Fruit fly (Drosophila melanogaster) whole organism, embryonic: Measurements from ENCODE around the gene rasp.

Source experiments
- Atf-2 ChIP-seq: fragments of 200-800 bp; sonication (Bioruptor generic); optimal IDR thresholded peaks from 2 replicates; lab custom pipeline; 2016; ENCODE audit warnings: missing biosample characterization, missing genetic modification characterization
- Atf3 ChIP-seq: fragments of 200-800 bp; sonication (Bioruptor generic); optimal IDR thresholded peaks from 3 replicates; lab custom pipeline; 2016; ENCODE audit warnings: missing biosample characterization, missing genetic modification characterization
- BEAF-32 ChIP-seq: fragments of 200-800 bp; sonication (Bioruptor generic); optimal IDR thresholded peaks from 3 replicates; lab custom pipeline; 2017; ENCODE audit warnings: missing biosample characterization, missing genetic modification characterization, mild to moderate bottlenecking, moderate library complexity, missing genetic modification reagents
- Blimp-1 ChIP-seq: fragments of 200-800 bp; sonication (Bioruptor generic); optimal IDR thresholded peaks from 3 replicates; lab custom pipeline; 2018; ENCODE audit warnings: missing biosample characterization, missing genetic modification characterization, mild to moderate bottlenecking, moderate library complexity, missing genetic modification reagents
- CG1024 ChIP-seq: fragments of 200-800 bp; sonication (Bioruptor generic); IDR thresholded peaks from 2 replicates; pipeline ENCODE4 v1.3.6; 2022; ENCODE audit warnings: missing biosample characterization, missing genetic modification characterization
- CG11560 ChIP-seq: fragments of 200-800 bp; sonication (Bioruptor generic); IDR thresholded peaks from 3 replicates; pipeline ENCODE4 v1.3.6; 2022; ENCODE audit warnings: missing biosample characterization, missing genetic modification characterization
- CG12219 ChIP-seq: fragments of 200-800 bp; sonication (Bioruptor generic); optimal IDR thresholded peaks from 3 replicates; lab custom pipeline; 2018; ENCODE audit warnings: missing biosample characterization, mild to moderate bottlenecking, missing genetic modification characterization
- CG12744 ChIP-seq: fragments of 200-800 bp; sonication (Bioruptor generic); optimal IDR thresholded peaks from 2 replicates; lab custom pipeline; 2016; ENCODE audit warnings: missing biosample characterization, missing genetic modification characterization
- CG14965 ChIP-seq: fragments of 200-800 bp; sonication (Bioruptor generic); optimal IDR thresholded peaks from 2 replicates; lab custom pipeline; 2016; ENCODE audit warnings: missing biosample characterization, missing genetic modification characterization, borderline replicate concordance
- CG1647 ChIP-seq: fragments of 200-800 bp; sonication (Bioruptor generic); optimal IDR thresholded peaks from 3 replicates; lab custom pipeline; 2016; ENCODE audit warnings: missing biosample characterization, missing genetic modification characterization
- CG16863 ChIP-seq: fragments of 200-800 bp; sonication (Bioruptor generic); optimal IDR thresholded peaks from 3 replicates; lab custom pipeline; 2016; ENCODE audit warnings: missing biosample characterization, missing genetic modification characterization
- CG18011 ChIP-seq: fragments of 200-800 bp; sonication (Bioruptor generic); optimal IDR thresholded peaks from 2 replicates; lab custom pipeline; 2017; ENCODE audit warnings: missing biosample characterization, missing genetic modification characterization, mild to moderate bottlenecking, moderate library complexity, missing genotype
- CG1832 ChIP-seq: fragments of 200-800 bp; sonication (Bioruptor generic); optimal IDR thresholded peaks from 2 replicates; lab custom pipeline; 2017; ENCODE audit warnings: missing biosample characterization, mild to moderate bottlenecking, missing genetic modification characterization, inconsistent platforms
- CG18476 ChIP-seq: fragments of 200-800 bp; sonication (Bioruptor generic); optimal IDR thresholded peaks from 2 replicates; lab custom pipeline; 2016; ENCODE audit warnings: missing biosample characterization, mild to moderate bottlenecking, missing genetic modification characterization
- CG18764 ChIP-seq: fragments of 200-800 bp; sonication (Bioruptor generic); optimal IDR thresholded peaks from 3 replicates; lab custom pipeline; 2016; ENCODE audit warnings: missing biosample characterization, missing genetic modification characterization
- CG2116 ChIP-seq: fragments of 200-800 bp; sonication (Bioruptor generic); optimal IDR thresholded peaks from 3 replicates; lab custom pipeline; 2018; ENCODE audit warnings: missing biosample characterization, mild to moderate bottlenecking, missing genetic modification characterization
- CG2889 ChIP-seq: fragments of 200-800 bp; sonication (Bioruptor generic); IDR thresholded peaks from 3 replicates; pipeline ENCODE4 v1.3.6; 2022; ENCODE audit warnings: missing biosample characterization, missing genetic modification characterization
- CG30403 ChIP-seq: fragments of 200-800 bp; sonication (Bioruptor generic); optimal IDR thresholded peaks from 3 replicates; lab custom pipeline; 2016; ENCODE audit warnings: missing biosample characterization, missing genetic modification characterization
- CG32767 ChIP-seq: fragments of 200-800 bp; sonication (Bioruptor generic); IDR thresholded peaks from 2 replicates; pipeline ENCODE4 v1.3.6; 2022; ENCODE audit warnings: missing biosample characterization, missing genetic modification characterization
- CG8944 ChIP-seq: fragments of 200-800 bp; sonication (Bioruptor generic); optimal IDR thresholded peaks from 3 replicates; lab custom pipeline; 2016; ENCODE audit warnings: missing biosample characterization, missing genetic modification characterization
- CkIIα-i1 ChIP-seq: fragments of 200-800 bp; sonication (Bioruptor generic); IDR thresholded peaks from 2 replicates; pipeline ENCODE4 v1.3.6; 2022; ENCODE audit warnings: missing biosample characterization, missing genetic modification characterization
- Doc2 ChIP-seq: fragments of 200-800 bp; sonication (Bioruptor generic); IDR thresholded peaks from 2 replicates; pipeline ENCODE4 v1.3.6; 2022; ENCODE audit warnings: missing biosample characterization, missing genetic modification characterization
- Doc3 ChIP-seq: fragments of 200-800 bp; sonication (Bioruptor generic); IDR thresholded peaks from 3 replicates; pipeline ENCODE4 v1.3.6; 2022; ENCODE audit warnings: missing biosample characterization, missing genetic modification characterization; ENCODE audit not compliant: partially characterized antibody
- Drgx ChIP-seq: fragments of 200-800 bp; sonication (Bioruptor generic); IDR thresholded peaks from 2 replicates; pipeline ENCODE4 v1.3.6; 2022; ENCODE audit warnings: missing biosample characterization, missing genetic modification characterization
- Gug ChIP-seq: fragments of 200-800 bp; sonication (Bioruptor generic); IDR thresholded peaks from 4 replicates; pipeline ENCODE4 v1.3.6; 2022; ENCODE audit warnings: missing biosample characterization, missing genetic modification characterization
- H15 ChIP-seq: fragments of 200-800 bp; sonication (Bioruptor generic); IDR thresholded peaks from 3 replicates; pipeline ENCODE4 v1.3.6; 2022; ENCODE audit warnings: missing biosample characterization, missing genetic modification characterization
- HLH54F ChIP-seq: fragments of 200-800 bp; sonication (Bioruptor generic); optimal IDR thresholded peaks from 3 replicates; lab custom pipeline; 2016; ENCODE audit warnings: missing biosample characterization, missing genetic modification characterization
- Lim3 ChIP-seq: fragments of 200-800 bp; sonication (Bioruptor generic); IDR thresholded peaks from 2 replicates; pipeline ENCODE4 v1.3.6; 2022; ENCODE audit warnings: missing biosample characterization, missing genetic modification characterization
- MBD-R2 ChIP-seq: fragments of 200-800 bp; sonication (Bioruptor generic); IDR thresholded peaks from 2 replicates; pipeline ENCODE4 v1.3.6; 2022; ENCODE audit warnings: missing biosample characterization, missing genetic modification characterization
- Meics ChIP-seq: fragments of 200-800 bp; sonication (Bioruptor generic); optimal IDR thresholded peaks from 2 replicates; lab custom pipeline; 2017; ENCODE audit warnings: missing biosample characterization, mild to moderate bottlenecking, missing genetic modification characterization
- Myb ChIP-seq: fragments of 200-800 bp; sonication (Bioruptor generic); optimal IDR thresholded peaks from 2 replicates; lab custom pipeline; 2016; ENCODE audit warnings: missing biosample characterization, missing genetic modification characterization
- NC2α ChIP-seq: fragments of 200-800 bp; sonication (Bioruptor generic); optimal IDR thresholded peaks from 2 replicates; lab custom pipeline; 2016; ENCODE audit warnings: missing biosample characterization, missing genetic modification characterization
- Side ChIP-seq: fragments of 200-800 bp; sonication (Bioruptor generic); optimal IDR thresholded peaks from 2 replicates; lab custom pipeline; 2016; ENCODE audit warnings: missing biosample characterization, missing genetic modification characterization
- Tbp ChIP-seq: fragments of >200 bp; optimal IDR thresholded peaks from 2 replicates; lab custom pipeline; 2018; ENCODE audit warnings: missing biosample characterization, missing genetic modification characterization
- Trl ChIP-seq, 3 experiments: fragments of >200 bp in 2 of 3; fragments of 200-800 bp in 1 of 3; sonication (Bioruptor generic) in 1 of 3; optimal IDR thresholded peaks; 2 replicates in 1 of 3; 3 replicates in 2 of 3; lab custom pipeline; 2016 to 2017; ENCODE audit warnings: missing biosample characterization in 1 of 3, missing genetic modification characterization in 1 of 3
- al ChIP-seq: fragments of 200-800 bp; sonication (Bioruptor generic); IDR thresholded peaks from 2 replicates; pipeline ENCODE4 v1.3.6; 2022; ENCODE audit warnings: missing biosample characterization, missing genetic modification characterization
- cato ChIP-seq: fragments of 200-800 bp; sonication (Bioruptor generic); optimal IDR thresholded peaks from 2 replicates; lab custom pipeline; 2016; ENCODE audit warnings: missing biosample characterization, missing genetic modification characterization, borderline replicate concordance
- ci ChIP-seq: fragments of 200-800 bp; sonication (Bioruptor generic); IDR thresholded peaks from 3 replicates; pipeline ENCODE4 v1.3.6; 2022; ENCODE audit warnings: missing biosample characterization, missing genetic modification characterization
- crol ChIP-seq: fragments of 200-800 bp; sonication (Bioruptor generic); IDR thresholded peaks from 2 replicates; pipeline ENCODE4 v1.3.6; 2022; ENCODE audit warnings: missing biosample characterization, missing genetic modification characterization
- crp ChIP-seq, 2 experiments: fragments of 200-800 bp; sonication (Bioruptor generic); optimal IDR thresholded peaks; 2 replicates in 1 of 2; 3 replicates in 1 of 2; lab custom pipeline; 2017; ENCODE audit warnings: missing biosample characterization in 2 of 2, missing genetic modification characterization in 2 of 2, mild to moderate bottlenecking in 1 of 2, moderate library complexity in 1 of 2
- dpn ChIP-seq, 2 experiments: fragments of 200-800 bp; sonication (Bioruptor generic); optimal IDR thresholded peaks; 3 replicates each; lab custom pipeline; 2016; ENCODE audit warnings: missing biosample characterization in 2 of 2, missing genetic modification characterization in 2 of 2
- emc ChIP-seq: fragments of 200-800 bp; sonication (Bioruptor generic); optimal IDR thresholded peaks from 2 replicates; lab custom pipeline; 2016; ENCODE audit warnings: missing biosample characterization, missing genetic modification characterization
- fd102C ChIP-seq: fragments of 200-800 bp; sonication (Bioruptor generic); optimal IDR thresholded peaks from 2 replicates; lab custom pipeline; 2018; ENCODE audit warnings: missing biosample characterization, mild to moderate bottlenecking, missing genetic modification characterization, moderate library complexity
- jing ChIP-seq: fragments of 200-800 bp; sonication (Bioruptor generic); optimal IDR thresholded peaks from 2 replicates; lab custom pipeline; 2018; ENCODE audit warnings: missing biosample characterization, mild to moderate bottlenecking, missing genetic modification characterization
- lbe ChIP-seq: fragments of 200-800 bp; sonication (Bioruptor generic); optimal IDR thresholded peaks from 2 replicates; lab custom pipeline; 2016; ENCODE audit warnings: missing biosample characterization, mild to moderate bottlenecking, missing genetic modification characterization
- mirr ChIP-seq: fragments of 200-800 bp; sonication (Bioruptor generic); optimal IDR thresholded peaks from 3 replicates; lab custom pipeline; 2018; ENCODE audit warnings: missing biosample characterization, mild to moderate bottlenecking, missing genetic modification characterization
- pb ChIP-seq: fragments of 200-800 bp; sonication (Bioruptor generic); optimal IDR thresholded peaks from 3 replicates; lab custom pipeline; 2016; ENCODE audit warnings: missing biosample characterization, missing genetic modification characterization
- peb ChIP-seq: fragments of 200-800 bp; sonication (Bioruptor generic); IDR thresholded peaks from 2 replicates; pipeline ENCODE4 v1.3.6; 2022; ENCODE audit warnings: missing biosample characterization, missing genetic modification characterization
- pros ChIP-seq: fragments of 200-800 bp; sonication (Bioruptor generic); optimal IDR thresholded peaks from 3 replicates; lab custom pipeline; 2019; ENCODE audit warnings: missing biosample characterization, mild to moderate bottlenecking, missing genetic modification characterization, moderate library complexity
- seq ChIP-seq: fragments of 200-800 bp; sonication (Bioruptor generic); IDR thresholded peaks from 2 replicates; pipeline ENCODE4 v1.3.6; 2022; ENCODE audit warnings: missing biosample characterization, missing genetic modification characterization
- shn ChIP-seq: fragments of 200-800 bp; sonication (Bioruptor generic); optimal IDR thresholded peaks from 3 replicates; lab custom pipeline; 2016; ENCODE audit warnings: missing biosample characterization, missing genetic modification characterization
- tio ChIP-seq: fragments of 200-800 bp; sonication (Bioruptor generic); optimal IDR thresholded peaks from 2 replicates; lab custom pipeline; 2017; ENCODE audit warnings: missing biosample characterization, missing genetic modification characterization, inconsistent platforms

Gene rasp

DNA sequence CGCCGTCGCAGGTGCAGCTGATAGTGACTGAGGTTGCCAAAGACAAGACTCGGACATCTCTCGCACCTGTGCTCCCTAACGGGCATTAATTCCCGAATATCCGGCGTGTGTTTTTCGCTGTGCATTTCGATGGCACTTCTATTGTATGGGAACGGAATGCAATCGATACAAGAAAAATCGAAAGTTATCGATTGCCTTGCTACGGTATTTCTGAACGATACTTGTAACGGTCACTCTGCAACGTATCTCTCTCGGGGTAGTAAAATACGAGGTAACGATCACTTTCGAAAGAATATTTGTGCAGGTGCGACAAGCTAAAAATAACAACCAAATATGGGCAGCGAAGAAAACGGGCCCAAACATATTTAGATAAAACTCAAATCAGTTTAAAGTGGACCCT is 3.0 kb downstream of the rasp start, which contains the start of gene CG32280 (continued):
- TF ChIP-seq lbe (GFP tag; lab: Kevin White, UChicago) (no peak), emc (GFP tag; lab: Kevin White, UChicago) (no peak), crol (no peak), CG12744 (GFP tag; lab: Kevin White, UChicago) (no peak), CG18011 (GFP tag; lab: Kevin White, UChicago) (no peak), seq (GFP tag; lab: Robert Waterston, UW) (no peak), Side (GFP tag; lab: Kevin White, UChicago) (no peak), CG1024 (GFP tag; lab: Robert Waterston, UW) (no peak), crp (GFP tag; optimal IDR thresholded peaks at IDR 0.05; lab: Kevin White, UChicago) (no peak), jing (GFP tag; lab: Kevin White, UChicago) (no peak), Meics (GFP tag; lab: Kevin White, UChicago) (no peak), dpn (GFP tag; optimal IDR thresholded peaks at IDR 0.05; lab: Kevin White, UChicago) (peak; percentile 13 to 38), MBD-R2 (peak; percentile 82), CG32767 (GFP tag; lab: Robert Waterston, UW) (no peak), mirr (GFP tag; lab: Kevin White, UChicago) (peak; percentile 0), Doc3 (GFP tag; lab: Robert Waterston, UW) (peak; percentile 74), CG2116 (GFP tag; lab: Kevin White, UChicago) (peak; percentile 76), pb (GFP tag; lab: Kevin White, UChicago) (peak; percentile 7), Trl (optimal IDR thresholded peaks at IDR 0.05; lab: Kevin White, UChicago) (no peak), Trl (GFP tag; optimal IDR thresholded peaks at IDR 0.05; lab: Kevin White, UChicago) (peak; percentile 15), CG12219 (no peak), HLH54F (peak; percentile 3), CG30403 (peak; percentile 6), ci (GFP tag; lab: Robert Waterston, UW) (peak; percentile 68; the same call in 1 of the 3 replicates), cato (GFP tag; lab: Kevin White, UChicago) (no peak), CG8944 (no peak), Lim3 (GFP tag; lab: Robert Waterston, UW) (no peak), CG1832 (GFP tag; lab: Kevin White, UChicago) (no peak), Blimp-1 (no peak), CG18476 (GFP tag; lab: Kevin White, UChicago) (no peak), CG1647 (no peak), CG16863 (no peak), CG2889 (GFP tag; lab: Robert Waterston, UW) (no peak), al (no peak), peb (no peak), Tbp (GFP tag; lab: Kevin White, UChicago) (no peak), Atf-2 (GFP tag; lab: Kevin White, UChicago) (no peak), pros (GFP tag; lab: Kevin White, UChicago) (no peak), Gug (peak; percentile 45; the same call in 2 of the 4 replicates), CG11560 (tag; lab: Robert Waterston, UW) (no peak), Atf3 (GFP tag; lab: Kevin White, UChicago) (no peak), CkIIα-i1 (GFP tag; lab: Robert Waterston, UW) (no peak), H15 (GFP tag; lab: Robert Waterston, UW) (no peak), shn (peak; percentile 56), CG18764 (GFP tag; lab: Kevin White, UChicago) (no peak), tio (GFP tag; lab: Kevin White, UChicago) (no peak), CG14965 (GFP tag; lab: Kevin White, UChicago) (no peak), Drgx (GFP tag; lab: Robert Waterston, UW) (no peak), Myb (GFP tag; lab: Kevin White, UChicago) (peak; percentile 82), BEAF-32 (GFP tag; lab: Kevin White, UChicago) (peak; percentile 85), Doc2 (no peak), NC2α (GFP tag; lab: Kevin White, UChicago) (no peak), fd102C (GFP tag; lab: Kevin White, UChicago) (no peak)
